Worm (Caenorhabditis elegans): ENCODE results near the gene Y16B4A.2.

The Y16B4A.2 gene

ce11 chrX:14753514-14754076 lies 18.1 kb downstream of the Y16B4A.2 start, which contains the start of gene sucl-1:
TSS of gene sucl-1 (plus strand) at chrX:14754026.
- no peak for TF ChIP-seq tra-4 (tag; optimal IDR thresholded peaks at IDR 0.05)
- no peak for TF ChIP-seq ceh-13 (GFP tag; optimal IDR thresholded peaks at IDR 0.05)
- no peak for TF ChIP-seq hmbx-1 (tag; optimal IDR thresholded peaks at IDR 0.05)
- TF ChIP-seq pes-1 (GFP tag; IDR thresholded peaks at IDR 0.05), result no peak
- TF ChIP-seq ets-7 (tag; optimal IDR thresholded peaks at IDR 0.05), result no peak
- TF ChIP-seq aly-1 (tag; optimal IDR thresholded peaks at IDR 0.05), result no peak
- TF ChIP-seq ama-1 (optimal IDR thresholded peaks at IDR 0.05), result no peak
- no peak for TF ChIP-seq B0310.2 (tag; optimal IDR thresholded peaks at IDR 0.05)
- no peak for TF ChIP-seq scrt-1 (GFP tag; IDR thresholded peaks at IDR 0.05)
- peak; percentile 83 for TF ChIP-seq hmg-4 (GFP tag; optimal IDR thresholded peaks at IDR 0.05)
- no peak for TF ChIP-seq hnd-1 (tag; optimal IDR thresholded peaks at IDR 0.05)
- no peak for TF ChIP-seq tbx-37 (GFP tag; conservative IDR thresholded peaks at IDR 0.05)
- no peak for TF ChIP-seq tbx-11 (GFP tag; IDR thresholded peaks at IDR 0.05)
- peak; percentile 54; the same call in 1 of the 2 replicates for TF ChIP-seq sea-1 (GFP tag; conservative IDR thresholded peaks at IDR 0.05)
- peak; percentile 67 for TF ChIP-seq F13C5.2 (tag; optimal IDR thresholded peaks at IDR 0.05)
- TF ChIP-seq ceh-36 (tag; optimal IDR thresholded peaks at IDR 0.05), result no peak
- TF ChIP-seq flt-1 (GFP tag; IDR thresholded peaks at IDR 0.05), result no peak

ce11 chrX:14751911-14752310 lies 19.7 kb downstream of the Y16B4A.2 start, which contains the start of gene C05G5.3:
TSS of gene C05G5.3 (minus strand) at chrX:14752011.
- TF ChIP-seq F13C5.2 (tag; optimal IDR thresholded peaks at IDR 0.05), result no peak
- TF ChIP-seq aly-1 (tag; optimal IDR thresholded peaks at IDR 0.05), result no peak
- no peak for TF ChIP-seq tbx-11 (GFP tag; IDR thresholded peaks at IDR 0.05)
- TF ChIP-seq ets-7 (tag; optimal IDR thresholded peaks at IDR 0.05), result no peak
- TF ChIP-seq hnd-1 (tag; optimal IDR thresholded peaks at IDR 0.05), result no peak
- TF ChIP-seq ama-1 (optimal IDR thresholded peaks at IDR 0.05), result no peak
- no peak for TF ChIP-seq flt-1 (GFP tag; IDR thresholded peaks at IDR 0.05)
- TF ChIP-seq pes-1 (GFP tag; IDR thresholded peaks at IDR 0.05), result no peak
- TF ChIP-seq ceh-36 (tag; optimal IDR thresholded peaks at IDR 0.05), result no peak
- TF ChIP-seq ceh-13 (GFP tag; optimal IDR thresholded peaks at IDR 0.05), result no peak
- TF ChIP-seq hmg-4 (GFP tag; optimal IDR thresholded peaks at IDR 0.05), result no peak
- TF ChIP-seq tbx-37 (GFP tag; conservative IDR thresholded peaks at IDR 0.05), result no peak

ce11 chrX:14746948-14747347 lies 24.7 kb downstream of the Y16B4A.2 start, which contains the start of gene C05G5.2:
TSS of gene C05G5.2 (plus strand) at chrX:14747303.
- no peak for TF ChIP-seq aly-1 (tag; optimal IDR thresholded peaks at IDR 0.05)
- TF ChIP-seq F13C5.2 (tag; optimal IDR thresholded peaks at IDR 0.05), result peak; percentile 57
- peak; percentile 33 for TF ChIP-seq hmbx-1 (tag; optimal IDR thresholded peaks at IDR 0.05)
- no peak for TF ChIP-seq ceh-36 (tag; optimal IDR thresholded peaks at IDR 0.05)
- TF ChIP-seq ama-1 (optimal IDR thresholded peaks at IDR 0.05), result no peak
- no peak for TF ChIP-seq tra-4 (tag; optimal IDR thresholded peaks at IDR 0.05)
- TF ChIP-seq scrt-1 (GFP tag; IDR thresholded peaks at IDR 0.05), result no peak
- TF ChIP-seq sea-1 (GFP tag; conservative IDR thresholded peaks at IDR 0.05), result 0 out of 2 replicates have a peak, but pooled peaks have one; percentile 35
- peak; percentile 24; the same call in 1 of the 2 replicates for TF ChIP-seq pes-1 (GFP tag; IDR thresholded peaks at IDR 0.05)
- no peak for TF ChIP-seq B0310.2 (tag; optimal IDR thresholded peaks at IDR 0.05)
- TF ChIP-seq hmg-4 (GFP tag; optimal IDR thresholded peaks at IDR 0.05), result no peak
- TF ChIP-seq tbx-37 (GFP tag; conservative IDR thresholded peaks at IDR 0.05), result 0 out of 2 replicates have a peak, but pooled peaks have one; percentile 6

ce11 chrX:14745218-14745617 lies 26.4 kb downstream of the Y16B4A.2 start:
- no peak for TF ChIP-seq hmbx-1 (tag; optimal IDR thresholded peaks at IDR 0.05)
- no peak for TF ChIP-seq pes-1 (GFP tag; IDR thresholded peaks at IDR 0.05)
- no peak for TF ChIP-seq hnd-1 (tag; optimal IDR thresholded peaks at IDR 0.05)
- TF ChIP-seq sea-1 (GFP tag; conservative IDR thresholded peaks at IDR 0.05), result no peak

- TF ChIP-seq sea-1 (GFP tag; conservative IDR thresholded peaks at IDR 0.05), result no peak
Observed at ce11 chrX:14744496-14744895, 27.2 kb downstream of the Y16B4A.2 start.

ce11 chrX:14743780-14744179 lies 27.9 kb downstream of the Y16B4A.2 start, which contains the start of gene C05G5.7:
TSS of gene C05G5.7 (minus strand) at chrX:14743780.
- TF ChIP-seq pes-1 (GFP tag; IDR thresholded peaks at IDR 0.05), result no peak
- TF ChIP-seq aly-1 (tag; optimal IDR thresholded peaks at IDR 0.05), result no peak
- no peak for TF ChIP-seq sea-1 (GFP tag; conservative IDR thresholded peaks at IDR 0.05)
- no peak for TF ChIP-seq B0310.2 (tag; optimal IDR thresholded peaks at IDR 0.05)
- no peak for TF ChIP-seq hnd-1 (tag; optimal IDR thresholded peaks at IDR 0.05)
- TF ChIP-seq F13C5.2 (tag; optimal IDR thresholded peaks at IDR 0.05), result no peak
- TF ChIP-seq hmbx-1 (tag; optimal IDR thresholded peaks at IDR 0.05), result no peak
- TF ChIP-seq hmg-4 (GFP tag; optimal IDR thresholded peaks at IDR 0.05), result no peak
- TF ChIP-seq ceh-36 (tag; optimal IDR thresholded peaks at IDR 0.05), result no peak
- no peak for TF ChIP-seq tbx-37 (GFP tag; conservative IDR thresholded peaks at IDR 0.05)
- no peak for TF ChIP-seq scrt-1 (GFP tag; IDR thresholded peaks at IDR 0.05)
- TF ChIP-seq tra-4 (tag; optimal IDR thresholded peaks at IDR 0.05), result no peak
- TF ChIP-seq ceh-13 (GFP tag; optimal IDR thresholded peaks at IDR 0.05), result no peak
- no peak for TF ChIP-seq flt-1 (GFP tag; IDR thresholded peaks at IDR 0.05)
- TF ChIP-seq ama-1 (optimal IDR thresholded peaks at IDR 0.05), result no peak

ce11 chrX:14743210-14743609 lies 28.4 kb downstream of the Y16B4A.2 start:
- TF ChIP-seq ceh-36 (tag; optimal IDR thresholded peaks at IDR 0.05), result no peak
- no peak for TF ChIP-seq hmg-4 (GFP tag; optimal IDR thresholded peaks at IDR 0.05)
- TF ChIP-seq F13C5.2 (tag; optimal IDR thresholded peaks at IDR 0.05), result no peak
- no peak for TF ChIP-seq ceh-13 (GFP tag; optimal IDR thresholded peaks at IDR 0.05)
- TF ChIP-seq ama-1 (optimal IDR thresholded peaks at IDR 0.05), result no peak
- no peak for TF ChIP-seq B0310.2 (tag; optimal IDR thresholded peaks at IDR 0.05)
- no peak for TF ChIP-seq aly-1 (tag; optimal IDR thresholded peaks at IDR 0.05)
- no peak for TF ChIP-seq flt-1 (GFP tag; IDR thresholded peaks at IDR 0.05)
- TF ChIP-seq pes-1 (GFP tag; IDR thresholded peaks at IDR 0.05), result no peak
- TF ChIP-seq tbx-37 (GFP tag; conservative IDR thresholded peaks at IDR 0.05), result no peak
- no peak for TF ChIP-seq sea-1 (GFP tag; conservative IDR thresholded peaks at IDR 0.05)
- no peak for TF ChIP-seq scrt-1 (GFP tag; IDR thresholded peaks at IDR 0.05)
- no peak for TF ChIP-seq hmbx-1 (tag; optimal IDR thresholded peaks at IDR 0.05)
- TF ChIP-seq hnd-1 (tag; optimal IDR thresholded peaks at IDR 0.05), result no peak
- no peak for TF ChIP-seq tbx-11 (GFP tag; IDR thresholded peaks at IDR 0.05)
- TF ChIP-seq ets-7 (tag; optimal IDR thresholded peaks at IDR 0.05), result no peak
- TF ChIP-seq tra-4 (tag; optimal IDR thresholded peaks at IDR 0.05), result no peak
